Fruit fly (Drosophila melanogaster) whole organism, embryonic: ENCODE data around the gene heix.

ENCODE experiments used
- Abd-B ChIP-seq: fragments of 200-800 bp; sonication (Bioruptor generic); optimal IDR thresholded peaks from 2 replicates; lab custom pipeline; 2018; ENCODE audit warnings: missing biosample characterization, mild to moderate bottlenecking, missing genetic modification characterization, moderate library complexity
- BEAF-32 ChIP-seq: fragments of 200-800 bp; sonication (Bioruptor generic); optimal IDR thresholded peaks from 3 replicates; lab custom pipeline; 2017; ENCODE audit warnings: missing biosample characterization, missing genetic modification characterization, mild to moderate bottlenecking, moderate library complexity, missing genetic modification reagents
- CG10267 ChIP-seq: fragments of 200-800 bp; sonication (Bioruptor generic); optimal IDR thresholded peaks from 2 replicates; lab custom pipeline; 2018; ENCODE audit warnings: missing biosample characterization, mild to moderate bottlenecking, missing genetic modification characterization, moderate library complexity
- CG11247 ChIP-seq: fragments of 200-800 bp; sonication (Bioruptor generic); IDR thresholded peaks from 2 replicates; pipeline ENCODE4 v1.3.6; 2022; ENCODE audit warnings: missing biosample characterization, missing genetic modification characterization
- CG11560 ChIP-seq: fragments of 200-800 bp; sonication (Bioruptor generic); IDR thresholded peaks from 3 replicates; pipeline ENCODE4 v1.3.6; 2022; ENCODE audit warnings: missing biosample characterization, missing genetic modification characterization
- CG14710 ChIP-seq: fragments of 200-800 bp; sonication (Bioruptor generic); optimal IDR thresholded peaks from 3 replicates; lab custom pipeline; 2019; ENCODE audit warnings: missing biosample characterization, mild to moderate bottlenecking, missing genetic modification characterization, moderate library complexity
- CG15479 ChIP-seq: fragments of 200-800 bp; sonication (Bioruptor generic); optimal IDR thresholded peaks from 3 replicates; lab custom pipeline; 2019; ENCODE audit warnings: missing biosample characterization, mild to moderate bottlenecking, missing genetic modification characterization, moderate library complexity
- CG1832 ChIP-seq: fragments of 200-800 bp; sonication (Bioruptor generic); optimal IDR thresholded peaks from 2 replicates; lab custom pipeline; 2017; ENCODE audit warnings: missing biosample characterization, mild to moderate bottlenecking, missing genetic modification characterization, inconsistent platforms
- CG2712 ChIP-seq: fragments of 200-800 bp; optimal IDR thresholded peaks from 3 replicates; lab custom pipeline; 2019; ENCODE audit warnings: missing biosample characterization, mild to moderate bottlenecking, missing genetic modification characterization, moderate library complexity
- CG30020 ChIP-seq: fragments of 200-800 bp; optimal IDR thresholded peaks from 2 replicates; lab custom pipeline; 2019; ENCODE audit warnings: missing biosample characterization, mild to moderate bottlenecking, missing genetic modification characterization, moderate library complexity
- CG32772 ChIP-seq: fragments of 200-800 bp; sonication (Bioruptor generic); IDR thresholded peaks from 2 replicates; pipeline ENCODE4 v1.3.6; 2022; ENCODE audit warnings: missing biosample characterization, missing genetic modification characterization
- CG6654 ChIP-seq: fragments of 200-800 bp; sonication (Bioruptor generic); optimal IDR thresholded peaks from 2 replicates; lab custom pipeline; 2017; ENCODE audit warnings: missing biosample characterization, mild to moderate bottlenecking, missing genetic modification characterization
- CG6689 ChIP-seq: fragments of 200-800 bp; sonication (Bioruptor generic); IDR thresholded peaks from 2 replicates; pipeline ENCODE4 v1.3.6; 2022; ENCODE audit warnings: missing biosample characterization, missing genetic modification characterization
- CG6765 ChIP-seq: fragments of 200-800 bp; sonication (Bioruptor generic); optimal IDR thresholded peaks from 3 replicates; lab custom pipeline; 2017; ENCODE audit warnings: missing biosample characterization, mild to moderate bottlenecking, missing genetic modification characterization
- CG8478 ChIP-seq: fragments of >200 bp; optimal IDR thresholded peaks from 2 replicates; lab custom pipeline; 2018
- CHES-1-like ChIP-seq: fragments of 200-800 bp; sonication (Bioruptor generic); optimal IDR thresholded peaks from 2 replicates; lab custom pipeline; 2016; ENCODE audit warnings: missing biosample characterization, missing genetic modification characterization
- Dbx ChIP-seq: fragments of 200-800 bp; sonication (Bioruptor generic); IDR thresholded peaks from 3 replicates; pipeline ENCODE4 v1.3.6; 2022; ENCODE audit warnings: missing biosample characterization, missing genetic modification characterization
- Doc2 ChIP-seq: fragments of 200-800 bp; sonication (Bioruptor generic); IDR thresholded peaks from 2 replicates; pipeline ENCODE4 v1.3.6; 2022; ENCODE audit warnings: missing biosample characterization, missing genetic modification characterization
- Doc3 ChIP-seq: fragments of 200-800 bp; sonication (Bioruptor generic); IDR thresholded peaks from 3 replicates; pipeline ENCODE4 v1.3.6; 2022; ENCODE audit warnings: missing biosample characterization, missing genetic modification characterization; ENCODE audit not compliant: partially characterized antibody
- E2f2 ChIP-seq: fragments of 200-800 bp; sonication (Bioruptor generic); IDR thresholded peaks from 2 replicates; pipeline ENCODE4 v1.3.6; 2022; ENCODE audit warnings: missing biosample characterization, missing genetic modification characterization
- ERR ChIP-seq: fragments of 200-800 bp; sonication (Bioruptor generic); optimal IDR thresholded peaks from 2 replicates; lab custom pipeline; 2016; ENCODE audit warnings: missing biosample characterization, missing genetic modification characterization
- Elba2 ChIP-seq: fragments of 200-800 bp; sonication (Bioruptor generic); optimal IDR thresholded peaks from 3 replicates; lab custom pipeline; 2016; ENCODE audit warnings: missing biosample characterization, missing genetic modification characterization
- GATAe ChIP-seq: fragments of 200-800 bp; sonication (Bioruptor generic); conservative IDR thresholded peaks from 2 replicates; pipeline ENCODE4 v1.3.6; 2022; ENCODE audit warnings: missing biosample characterization, missing genetic modification characterization
- Gsc ChIP-seq: fragments of 200-800 bp; sonication (Bioruptor generic); IDR thresholded peaks from 2 replicates; pipeline ENCODE4 v1.3.6; 2022; ENCODE audit warnings: missing biosample characterization, missing genetic modification characterization
- Gug ChIP-seq: fragments of 200-800 bp; sonication (Bioruptor generic); IDR thresholded peaks from 4 replicates; pipeline ENCODE4 v1.3.6; 2022; ENCODE audit warnings: missing biosample characterization, missing genetic modification characterization
- Hsf ChIP-seq: fragments of 200-800 bp; sonication (Bioruptor generic); optimal IDR thresholded peaks from 3 replicates; lab custom pipeline; 2016; ENCODE audit warnings: missing biosample characterization, missing genetic modification characterization
- MESR4 ChIP-seq: fragments of 200-800 bp; sonication (Bioruptor generic); optimal IDR thresholded peaks from 2 replicates; lab custom pipeline; 2018; ENCODE audit warnings: missing biosample characterization, mild to moderate bottlenecking, missing genetic modification characterization, moderate library complexity
- Ptx1 ChIP-seq: fragments of 200-800 bp; sonication (Bioruptor generic); IDR thresholded peaks from 2 replicates; pipeline ENCODE4 v1.3.6; 2022; ENCODE audit warnings: missing biosample characterization, missing genetic modification characterization
- Ravus ChIP-seq: fragments of 200-800 bp; sonication (Bioruptor generic); IDR thresholded peaks from 2 replicates; pipeline ENCODE4 v1.3.6; 2022; ENCODE audit warnings: missing biosample characterization, missing genetic modification characterization
- Rx ChIP-seq: fragments of 200-800 bp; sonication (Bioruptor generic); IDR thresholded peaks from 2 replicates; pipeline ENCODE4 v1.3.6; 2022; ENCODE audit warnings: missing biosample characterization, missing genetic modification characterization
- Sox102F ChIP-seq: fragments of 200-800 bp; sonication (Bioruptor generic); optimal IDR thresholded peaks from 2 replicates; lab custom pipeline; 2018; ENCODE audit warnings: missing biosample characterization, mild to moderate bottlenecking, missing genetic modification characterization, moderate library complexity
- Spps ChIP-seq: fragments of 200-800 bp; sonication (Bioruptor generic); optimal IDR thresholded peaks from 2 replicates; lab custom pipeline; 2018; ENCODE audit warnings: missing biosample characterization, mild to moderate bottlenecking, missing genetic modification characterization
- Stat92E ChIP-seq, 3 experiments: fragments of >200 bp in 2 of 3; fragments of 200-800 bp in 1 of 3; sonication (Bioruptor generic) in 1 of 3; optimal IDR thresholded peaks; 2 replicates each; lab custom pipeline; 2017 to 2019; ENCODE audit warnings: missing biosample characterization in 3 of 3, missing genetic modification characterization in 3 of 3, mild to moderate bottlenecking in 1 of 3, moderate library complexity in 1 of 3
- ab ChIP-seq: fragments of 200-800 bp; sonication (Bioruptor generic); optimal IDR thresholded peaks from 2 replicates; lab custom pipeline; 2016; ENCODE audit warnings: missing biosample characterization, missing genetic modification characterization
- btn ChIP-seq: fragments of 200-800 bp; sonication (Bioruptor generic); optimal IDR thresholded peaks from 2 replicates; lab custom pipeline; 2016; ENCODE audit warnings: missing biosample characterization, missing genetic modification characterization
- ci ChIP-seq: fragments of 200-800 bp; sonication (Bioruptor generic); IDR thresholded peaks from 3 replicates; pipeline ENCODE4 v1.3.6; 2022; ENCODE audit warnings: missing biosample characterization, missing genetic modification characterization
- crp ChIP-seq, 2 experiments: fragments of 200-800 bp; sonication (Bioruptor generic); optimal IDR thresholded peaks; 2 replicates in 1 of 2; 3 replicates in 1 of 2; lab custom pipeline; 2017; ENCODE audit warnings: missing biosample characterization in 2 of 2, missing genetic modification characterization in 2 of 2, mild to moderate bottlenecking in 1 of 2, moderate library complexity in 1 of 2
- emc ChIP-seq: fragments of 200-800 bp; sonication (Bioruptor generic); optimal IDR thresholded peaks from 2 replicates; lab custom pipeline; 2016; ENCODE audit warnings: missing biosample characterization, missing genetic modification characterization
- en ChIP-seq: fragments of 200-800 bp; sonication (Bioruptor generic); optimal IDR thresholded peaks from 2 replicates; lab custom pipeline; 2016; ENCODE audit warnings: missing biosample characterization, missing genetic modification characterization
- grau ChIP-seq: fragments of 200-800 bp; optimal IDR thresholded peaks from 3 replicates; lab custom pipeline; 2019; ENCODE audit warnings: missing biosample characterization, mild to moderate bottlenecking, missing genetic modification characterization, moderate library complexity
- grn ChIP-seq: fragments of 200-800 bp; sonication (Bioruptor generic); optimal IDR thresholded peaks from 3 replicates; lab custom pipeline; 2017; ENCODE audit warnings: missing biosample characterization, missing genetic modification characterization
- h ChIP-seq: fragments of >200 bp; optimal IDR thresholded peaks from 2 replicates; lab custom pipeline; 2017
- klu ChIP-seq: fragments of 200-800 bp; sonication (Bioruptor generic); IDR thresholded peaks from 2 replicates; pipeline ENCODE4 v1.3.6; 2022; ENCODE audit warnings: missing biosample characterization, missing genetic modification characterization
- maf-S ChIP-seq: fragments of 200-800 bp; sonication (Bioruptor generic); optimal IDR thresholded peaks from 2 replicates; lab custom pipeline; 2016; ENCODE audit warnings: missing biosample characterization, missing genetic modification characterization
- mam ChIP-seq: fragments of 200-800 bp; sonication (Bioruptor generic); optimal IDR thresholded peaks from 3 replicates; lab custom pipeline; 2016; ENCODE audit warnings: missing biosample characterization, missing genetic modification characterization
- peb ChIP-seq: fragments of 200-800 bp; sonication (Bioruptor generic); IDR thresholded peaks from 2 replicates; pipeline ENCODE4 v1.3.6; 2022; ENCODE audit warnings: missing biosample characterization, missing genetic modification characterization
- rib ChIP-seq: fragments of 200-800 bp; sonication (Bioruptor generic); IDR thresholded peaks from 2 replicates; pipeline ENCODE4 v1.3.6; 2022; ENCODE audit warnings: missing biosample characterization, missing genetic modification characterization
- sima ChIP-seq: fragments of 200-800 bp; sonication (Bioruptor generic); optimal IDR thresholded peaks from 2 replicates; lab custom pipeline; 2016; ENCODE audit warnings: missing biosample characterization, missing genetic modification characterization
- stwl ChIP-seq: fragments of 200-800 bp; sonication (Bioruptor generic); optimal IDR thresholded peaks from 3 replicates; lab custom pipeline; 2018; ENCODE audit warnings: missing biosample characterization, mild to moderate bottlenecking, missing genetic modification characterization, moderate library complexity
- tgo ChIP-seq: fragments of 200-800 bp; sonication (Bioruptor generic); IDR thresholded peaks from 3 replicates; pipeline ENCODE4 v1.3.6; 2022; ENCODE audit warnings: missing biosample characterization, missing genetic modification characterization
- trem ChIP-seq: fragments of 200-800 bp; optimal IDR thresholded peaks from 3 replicates; lab custom pipeline; 2019; ENCODE audit warnings: missing biosample characterization, mild to moderate bottlenecking, missing genetic modification characterization, moderate library complexity
- usp ChIP-seq: fragments of >200 bp; optimal IDR thresholded peaks from 2 replicates; lab custom pipeline; 2017; ENCODE audit warnings: missing biosample characterization, missing genetic modification characterization

Gene heix

dm6 chr2L:16329102-16329520 lies 29.5 kb upstream of the heix start, which contains the start of gene mRpL4 (continued):
- TF ChIP-seq CG8478, result no peak
- TF ChIP-seq emc (GFP tag; lab: Kevin White, UChicago), result no peak
- TF ChIP-seq CG6689 (GFP tag; lab: Robert Waterston, UW), result peak; percentile 55; the same call in 1 of the 2 replicates
- TF ChIP-seq usp (GFP tag; lab: Kevin White, UChicago), result no peak
- peak; percentile 72 for TF ChIP-seq Abd-B (GFP tag; lab: Kevin White, UChicago)
- TF ChIP-seq btn (GFP tag; lab: Kevin White, UChicago), result no peak
- peak; percentile 44 for TF ChIP-seq ERR
- peak; percentile 99 for TF ChIP-seq Doc3 (GFP tag; lab: Robert Waterston, UW)
- TF ChIP-seq Gug (GFP tag; lab: Robert Waterston, UW), result peak; percentile 84
- no peak for TF ChIP-seq CG6765 (GFP tag; lab: Kevin White, UChicago)

- TF ChIP-seq Doc2 (GFP tag; lab: Robert Waterston, UW), result no peak
- TF ChIP-seq CG6765 (GFP tag; lab: Kevin White, UChicago), result no peak
- no peak for TF ChIP-seq grau (tag; lab: Kevin White, UChicago)
- TF ChIP-seq CG2712, result no peak
- no peak for TF ChIP-seq peb (GFP tag; lab: Robert Waterston, UW)
- TF ChIP-seq CG30020, result peak; percentile 0
- TF ChIP-seq Elba2 (GFP tag; lab: Kevin White, UChicago), result peak; percentile 95
- peak; percentile 51 for TF ChIP-seq CG15479 (GFP tag; lab: Kevin White, UChicago)
- TF ChIP-seq Dbx (GFP tag; lab: Robert Waterston, UW), result no peak
- TF ChIP-seq stwl (tag; lab: Kevin White, UChicago), result peak; percentile 45
- peak; percentile 25 for TF ChIP-seq MESR4 (GFP tag; lab: Kevin White, UChicago)
- TF ChIP-seq crp (GFP tag; optimal IDR thresholded peaks at IDR 0.05; lab: Kevin White, UChicago), result peak; percentile 24 to 90
- TF ChIP-seq rib (GFP tag; lab: Robert Waterston, UW), result no peak
- TF ChIP-seq tgo (GFP tag; lab: Robert Waterston, UW), result no peak
- no peak for TF ChIP-seq h (lab: Kevin White, UChicago)
- TF ChIP-seq GATAe (GFP tag; lab: Robert Waterston, UW), result no peak
- TF ChIP-seq CG1832 (GFP tag; lab: Kevin White, UChicago), result no peak
- no peak for TF ChIP-seq ci (GFP tag; lab: Robert Waterston, UW)
- TF ChIP-seq mam (GFP tag; lab: Kevin White, UChicago), result no peak
- TF ChIP-seq ab (GFP tag; lab: Kevin White, UChicago), result no peak
- no peak for TF ChIP-seq CHES-1-like
- no peak for TF ChIP-seq sima (GFP tag; lab: Kevin White, UChicago)
- TF ChIP-seq Sox102F (GFP tag; lab: Kevin White, UChicago), result no peak
- no peak for TF ChIP-seq CG32772 (GFP tag; lab: Robert Waterston, UW)
- no peak for TF ChIP-seq CG6654
- peak; percentile 89 for TF ChIP-seq E2f2 (GFP tag; lab: Robert Waterston, UW)
- TF ChIP-seq en, result no peak
- no peak for TF ChIP-seq Hsf
- TF ChIP-seq trem (tag; lab: Kevin White, UChicago), result peak; percentile 99
- TF ChIP-seq Gsc (GFP tag; lab: Robert Waterston, UW), result no peak
- TF ChIP-seq maf-S, result no peak
- no peak for TF ChIP-seq CG11247 (GFP tag; lab: Robert Waterston, UW)
- peak; percentile 10 for TF ChIP-seq CG10267 (tag; lab: Kevin White, UChicago)
- TF ChIP-seq BEAF-32, result peak; percentile 13
- no peak for TF ChIP-seq Rx (GFP tag; lab: Robert Waterston, UW)
- TF ChIP-seq grn, result no peak
- TF ChIP-seq Spps (tag; lab: Kevin White, UChicago), result no peak
- TF ChIP-seq Ravus, result no peak
- TF ChIP-seq Stat92E (GFP tag; optimal IDR thresholded peaks at IDR 0.05; lab: Kevin White, UChicago), result no peak
- TF ChIP-seq CG14710 (tag; lab: Kevin White, UChicago), result peak; percentile 29
- no peak for TF ChIP-seq CG11560 (tag; lab: Robert Waterston, UW)
- no peak for TF ChIP-seq Ptx1 (GFP tag; lab: Robert Waterston, UW)
- no peak for TF ChIP-seq klu (GFP tag; lab: Robert Waterston, UW)
Observed at dm6 chr2L:16326892-16327291, 27.2 kb upstream of the heix start, which contains the start of gene CG4278. TSS of gene CG4278 (plus strand) at chr2L:16327069.
